Fruit fly (Drosophila melanogaster) whole organism, adult: ENCODE results near the gene CG33514.

ENCODE experiments used
- CG11617 ChIP-seq: fragments of 200-800 bp; sonication (Bioruptor generic); optimal IDR thresholded peaks from 2 replicates; lab custom pipeline; 2017; ENCODE audit warnings: mild to moderate bottlenecking, missing biosample characterization, missing genetic modification reagents, missing genetic modification characterization
- CG12768 ChIP-seq: fragments of 200-800 bp; sonication (Bioruptor generic); optimal IDR thresholded peaks from 2 replicates; lab custom pipeline; 2017; ENCODE audit warnings: missing biosample characterization, missing genetic modification characterization, mild to moderate bottlenecking, moderate library complexity, missing genetic modification reagents
- CG14711 ChIP-seq: fragments of 200-800 bp; sonication (Bioruptor generic); optimal IDR thresholded peaks from 2 replicates; lab custom pipeline; 2018; ENCODE audit warnings: missing biosample characterization, mild to moderate bottlenecking, missing genetic modification characterization, moderate library complexity
- CG1620 ChIP-seq: fragments of 200-800 bp; sonication (Bioruptor generic); optimal IDR thresholded peaks from 2 replicates; lab custom pipeline; 2016; ENCODE audit warnings: missing biosample characterization, missing genetic modification characterization
- CG33017 ChIP-seq: fragments of 200-800 bp; sonication (Bioruptor generic); optimal IDR thresholded peaks from 2 replicates; lab custom pipeline; 2018; ENCODE audit warnings: missing biosample characterization, mild to moderate bottlenecking, missing genetic modification characterization, moderate library complexity
- CG5204 ChIP-seq: fragments of 200-800 bp; sonication (Bioruptor generic); optimal IDR thresholded peaks from 2 replicates; lab custom pipeline; 2016; ENCODE audit warnings: missing biosample characterization, missing genetic modification characterization
- CG7045 ChIP-seq: fragments of 200-800 bp; sonication (Bioruptor generic); optimal IDR thresholded peaks from 2 replicates; lab custom pipeline; 2017; ENCODE audit warnings: missing biosample characterization, mild to moderate bottlenecking, missing genetic modification characterization
- CG7101 ChIP-seq: fragments of 200-800 bp; sonication (Bioruptor generic); optimal IDR thresholded peaks from 2 replicates; lab custom pipeline; 2018; ENCODE audit warnings: missing biosample characterization, mild to moderate bottlenecking, missing genetic modification characterization, moderate library complexity
- Clk ChIP-seq: fragments of 200-800 bp; sonication (Bioruptor generic); optimal IDR thresholded peaks from 2 replicates; lab custom pipeline; 2017; ENCODE audit warnings: missing biosample characterization, missing genetic modification characterization
- Crg-1 ChIP-seq: fragments of 200-800 bp; sonication (Bioruptor generic); optimal IDR thresholded peaks from 2 replicates; lab custom pipeline; 2016; ENCODE audit warnings: missing biosample characterization, missing genetic modification characterization
- Hr96 ChIP-seq: fragments of 200-800 bp; sonication (Bioruptor generic); optimal IDR thresholded peaks from 2 replicates; lab custom pipeline; 2016; ENCODE audit warnings: missing biosample characterization, missing genetic modification characterization
- Mnt ChIP-seq: fragments of 200-800 bp; sonication (Bioruptor generic); optimal IDR thresholded peaks from 2 replicates; lab custom pipeline; 2016; ENCODE audit warnings: missing biosample characterization, mild to moderate bottlenecking, missing genetic modification characterization
- bab1 ChIP-seq: fragments of 200-800 bp; sonication (Bioruptor generic); optimal IDR thresholded peaks from 3 replicates; lab custom pipeline; 2019; ENCODE audit warnings: missing biosample characterization, mild to moderate bottlenecking, missing genetic modification characterization, moderate library complexity
- cic ChIP-seq: fragments of 200-800 bp; sonication (Bioruptor generic); optimal IDR thresholded peaks from 2 replicates; lab custom pipeline; 2017; ENCODE audit warnings: missing biosample characterization, mild to moderate bottlenecking, missing genetic modification characterization, moderate library complexity
- cnc ChIP-seq, 2 experiments: fragments of >200 bp; optimal IDR thresholded peaks; 2 replicates each; lab custom pipeline; 2017
- kay ChIP-seq: fragments of 200-800 bp; sonication (Bioruptor generic); peaks from one replicate; lab custom pipeline; 2016; ENCODE audit warnings: missing biosample characterization, missing genetic modification characterization, borderline replicate concordance
- ovo ChIP-seq: fragments of 200-800 bp; sonication (Bioruptor generic); optimal IDR thresholded peaks from 2 replicates; lab custom pipeline; 2016; ENCODE audit warnings: missing biosample characterization, missing genetic modification characterization
- pad ChIP-seq: fragments of 200-800 bp; sonication (Bioruptor generic); optimal IDR thresholded peaks from 3 replicates; lab custom pipeline; 2017; ENCODE audit warnings: missing biosample characterization, missing genetic modification characterization, mild to moderate bottlenecking, moderate library complexity, missing genetic modification reagents
- tj ChIP-seq: fragments of 200-800 bp; sonication (Bioruptor generic); optimal IDR thresholded peaks from 3 replicates; lab custom pipeline; 2017; ENCODE audit warnings: missing biosample characterization, mild to moderate bottlenecking, missing genetic modification characterization, moderate library complexity
- toe ChIP-seq: fragments of 200-800 bp; sonication (Bioruptor generic); optimal IDR thresholded peaks from 2 replicates; lab custom pipeline; 2016; ENCODE audit warnings: missing biosample characterization, missing genetic modification characterization

CG33514 gene

DNA sequence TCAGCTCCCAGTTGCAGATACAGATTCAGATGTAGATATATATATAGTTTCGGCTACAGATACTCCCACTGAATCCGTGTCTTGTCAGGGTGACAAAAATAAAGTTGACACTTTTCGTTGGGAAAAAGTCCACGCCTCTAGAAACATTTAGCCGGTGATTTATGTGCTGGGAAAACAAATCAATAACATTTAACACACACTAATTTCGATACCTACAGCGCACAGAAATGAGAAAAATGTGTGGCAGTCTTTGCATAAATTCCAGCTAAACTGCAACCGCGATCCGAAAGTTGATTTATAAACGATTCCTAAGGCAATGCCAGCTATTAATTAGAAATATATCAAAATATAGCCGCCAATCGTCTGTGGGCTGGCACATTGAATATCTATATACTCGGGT is 23.0 kb downstream of the CG33514 start:
- no peak for TF ChIP-seq bab1 (GFP tag; lab: Kevin White, UChicago)
- no peak for TF ChIP-seq CG12768 (GFP tag; lab: Kevin White, UChicago)
- TF ChIP-seq pad: no peak
- TF ChIP-seq cnc (optimal IDR thresholded peaks at IDR 0.05; lab: Kevin White, UChicago): no peak
- TF ChIP-seq toe (GFP tag; lab: Kevin White, UChicago): no peak
- TF ChIP-seq Crg-1: no peak
- no peak for TF ChIP-seq ovo
- TF ChIP-seq CG5204 (GFP tag; lab: Kevin White, UChicago): no peak
- TF ChIP-seq Clk (GFP tag; lab: Kevin White, UChicago): no peak
- TF ChIP-seq CG7045 (GFP tag; lab: Kevin White, UChicago): no peak
- TF ChIP-seq Hr96 (GFP tag; lab: Kevin White, UChicago): no peak
- no peak for TF ChIP-seq CG7101
- no peak for TF ChIP-seq kay
- TF ChIP-seq tj (GFP tag; lab: Kevin White, UChicago): no peak

DNA sequence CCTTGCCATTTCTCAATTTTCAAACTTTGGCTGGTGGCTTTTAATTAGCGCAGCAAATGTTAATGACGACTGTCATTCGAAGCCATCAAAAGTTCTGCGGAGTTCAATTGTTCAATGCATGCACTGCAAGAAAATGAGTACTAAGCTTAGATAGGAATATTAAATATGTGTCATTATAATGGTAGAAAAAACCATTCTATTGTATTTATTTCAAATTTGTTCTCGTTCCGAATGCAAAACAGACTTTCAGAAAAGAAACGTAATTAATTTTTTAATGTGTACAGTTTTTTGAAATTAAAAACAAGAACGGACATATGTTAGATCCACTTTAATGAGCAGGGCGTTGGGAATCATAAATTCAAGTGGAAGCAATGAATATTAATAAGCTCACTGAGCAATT is 23.9 kb downstream of the CG33514 start:
- TF ChIP-seq cnc (optimal IDR thresholded peaks at IDR 0.05; lab: Kevin White, UChicago): no peak
- no peak for TF ChIP-seq Hr96 (GFP tag; lab: Kevin White, UChicago)
- no peak for TF ChIP-seq bab1 (GFP tag; lab: Kevin White, UChicago)
- no peak for TF ChIP-seq ovo
- no peak for TF ChIP-seq CG7101
- no peak for TF ChIP-seq tj (GFP tag; lab: Kevin White, UChicago)
- TF ChIP-seq CG5204 (GFP tag; lab: Kevin White, UChicago): no peak
- no peak for TF ChIP-seq CG1620 (GFP tag; lab: Kevin White, UChicago)
- TF ChIP-seq cic (GFP tag; lab: Kevin White, UChicago): no peak
- no peak for TF ChIP-seq Mnt
- TF ChIP-seq CG7045 (GFP tag; lab: Kevin White, UChicago): no peak
- no peak for TF ChIP-seq CG11617 (GFP tag; lab: Kevin White, UChicago)

DNA sequence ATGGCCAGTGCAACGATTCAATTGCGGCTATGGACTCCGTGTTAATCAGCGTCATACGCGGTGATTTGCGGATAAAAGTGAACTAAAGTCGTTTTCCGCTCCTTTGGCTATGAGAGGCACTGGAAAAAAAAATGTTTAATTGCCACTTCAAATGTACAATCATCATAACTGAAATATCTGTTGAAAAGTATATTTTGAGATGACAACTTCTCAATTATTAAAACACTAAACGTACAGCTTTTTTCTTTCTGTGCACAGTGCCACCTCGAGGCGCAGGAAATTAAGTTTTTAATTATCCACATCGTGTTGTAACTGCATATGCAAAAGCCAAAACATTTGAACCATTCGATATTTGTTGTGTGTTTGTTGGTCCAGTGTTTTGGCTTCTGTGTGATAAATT is 27.6 kb downstream of the CG33514 start:
- TF ChIP-seq cnc (optimal IDR thresholded peaks at IDR 0.05; lab: Kevin White, UChicago): no peak
- TF ChIP-seq CG7045 (GFP tag; lab: Kevin White, UChicago): no peak
- no peak for TF ChIP-seq CG11617 (GFP tag; lab: Kevin White, UChicago)
- TF ChIP-seq CG12768 (GFP tag; lab: Kevin White, UChicago): no peak

DNA sequence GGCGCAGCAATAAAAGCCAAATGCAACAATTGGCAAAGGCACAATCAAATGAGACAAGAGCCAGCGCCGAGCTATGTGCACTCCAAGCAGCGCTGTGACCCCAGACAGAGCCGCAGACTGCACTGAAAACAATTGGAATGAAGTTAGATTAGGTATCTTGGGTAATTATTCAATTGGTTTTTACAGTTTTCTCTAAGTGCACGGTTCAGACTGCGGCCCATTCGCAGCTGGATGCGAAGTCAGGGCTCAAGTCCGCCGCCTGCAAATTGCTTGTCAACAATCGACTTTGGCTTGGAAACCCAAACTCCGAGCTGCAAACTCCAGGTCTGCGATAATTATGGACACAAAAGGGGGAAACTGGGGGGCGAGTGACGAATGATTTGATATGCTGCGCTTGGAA is 28.4 kb downstream of the CG33514 start:
- no peak for TF ChIP-seq cnc (optimal IDR thresholded peaks at IDR 0.05; lab: Kevin White, UChicago)
- TF ChIP-seq CG11617 (GFP tag; lab: Kevin White, UChicago): no peak
- no peak for TF ChIP-seq CG12768 (GFP tag; lab: Kevin White, UChicago)
- TF ChIP-seq bab1 (GFP tag; lab: Kevin White, UChicago): no peak
- TF ChIP-seq Clk (GFP tag; lab: Kevin White, UChicago): no peak
- no peak for TF ChIP-seq ovo

DNA sequence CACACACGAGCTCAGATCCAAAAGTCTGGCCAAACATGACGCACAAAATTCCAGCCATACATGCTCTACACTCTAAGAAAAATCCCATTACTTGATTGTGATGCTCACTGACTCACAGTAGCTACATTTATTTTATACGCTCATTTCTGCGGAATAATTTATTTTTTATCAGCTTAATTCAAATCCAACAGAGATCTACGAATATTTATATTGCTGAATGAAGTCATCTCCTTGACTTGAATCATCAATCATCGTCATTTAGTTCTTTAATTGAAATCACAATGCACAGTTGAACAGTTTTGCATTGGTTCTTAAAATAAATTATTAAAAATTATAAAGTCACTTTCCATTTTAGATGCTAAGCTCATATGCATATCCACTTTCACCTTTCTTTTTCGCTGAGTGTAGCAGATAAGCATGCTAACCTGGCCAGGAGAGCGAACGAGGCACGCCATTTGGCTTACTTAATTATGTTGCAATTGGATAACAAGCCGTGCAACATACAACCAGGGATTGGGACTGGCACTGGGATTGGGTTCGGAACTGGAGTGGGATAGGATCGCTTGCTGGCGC is 30.4 kb downstream of the CG33514 start:
- TF ChIP-seq tj (GFP tag; lab: Kevin White, UChicago) (no peak), bab1 (GFP tag; lab: Kevin White, UChicago) (no peak), Clk (GFP tag; lab: Kevin White, UChicago) (no peak), CG14711 (tag; lab: Kevin White, UChicago) (no peak), CG7045 (GFP tag; lab: Kevin White, UChicago) (no peak), CG12768 (GFP tag; lab: Kevin White, UChicago) (no peak), pad (no peak), CG1620 (GFP tag; lab: Kevin White, UChicago) (no peak), Crg-1 (no peak), CG11617 (GFP tag; lab: Kevin White, UChicago) (no peak), CG5204 (GFP tag; lab: Kevin White, UChicago) (no peak), CG7101 (no peak)

DNA sequence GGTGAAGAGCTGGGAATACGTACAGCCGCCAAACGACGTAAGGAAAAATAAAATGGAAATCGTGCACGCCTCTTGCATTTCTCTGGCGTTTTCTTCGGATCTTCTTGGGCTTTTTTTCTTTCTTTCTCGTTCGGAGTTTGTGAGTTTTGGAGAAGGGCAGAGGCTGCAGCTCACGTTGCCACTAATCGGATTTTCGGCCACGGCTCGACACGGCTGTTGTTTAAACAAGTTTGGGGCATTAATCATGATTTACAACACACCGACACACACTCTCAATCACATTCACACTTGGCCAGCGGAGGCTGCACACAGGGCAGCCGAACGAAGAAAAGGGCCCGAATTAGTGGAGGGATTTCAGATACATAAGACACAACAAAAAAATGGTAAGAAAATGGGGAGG is 31.1 kb downstream of the CG33514 start:
- TF ChIP-seq pad: no peak
- TF ChIP-seq CG11617 (GFP tag; lab: Kevin White, UChicago): no peak
- no peak for TF ChIP-seq ovo
- TF ChIP-seq CG1620 (GFP tag; lab: Kevin White, UChicago): no peak
- TF ChIP-seq toe (GFP tag; lab: Kevin White, UChicago): no peak
- TF ChIP-seq CG7101: no peak
- TF ChIP-seq Mnt: no peak
- no peak for TF ChIP-seq cnc (optimal IDR thresholded peaks at IDR 0.05; lab: Kevin White, UChicago)
- no peak for TF ChIP-seq CG5204 (GFP tag; lab: Kevin White, UChicago)
- TF ChIP-seq CG12768 (GFP tag; lab: Kevin White, UChicago): no peak
- no peak for TF ChIP-seq Clk (GFP tag; lab: Kevin White, UChicago)

DNA sequence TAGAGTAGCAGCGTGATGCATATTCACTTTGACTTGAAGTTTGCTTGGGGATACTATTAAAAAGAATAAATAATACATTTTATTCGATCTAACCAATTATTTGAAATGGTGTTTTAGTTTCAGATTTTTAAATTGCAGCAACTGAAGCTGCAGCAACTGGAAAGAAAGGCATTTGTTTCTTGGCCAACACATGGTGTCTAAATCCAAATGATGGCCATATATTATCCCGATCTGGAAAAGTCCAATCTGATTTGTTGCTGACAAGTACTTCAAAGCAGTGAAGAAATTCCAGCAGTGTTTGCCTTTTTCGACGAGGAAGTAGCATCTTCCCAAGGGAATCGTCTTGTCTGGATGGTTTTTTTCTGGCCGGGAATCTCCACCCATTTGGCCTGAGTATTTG is 31.9 kb downstream of the CG33514 start:
- no peak for TF ChIP-seq CG12768 (GFP tag; lab: Kevin White, UChicago)
- TF ChIP-seq bab1 (GFP tag; lab: Kevin White, UChicago): no peak
- TF ChIP-seq CG14711 (tag; lab: Kevin White, UChicago): no peak
- no peak for TF ChIP-seq CG11617 (GFP tag; lab: Kevin White, UChicago)
- TF ChIP-seq CG33017 (tag; lab: Kevin White, UChicago): no peak
- no peak for TF ChIP-seq Crg-1
- no peak for TF ChIP-seq ovo
- TF ChIP-seq CG5204 (GFP tag; lab: Kevin White, UChicago): no peak
- no peak for TF ChIP-seq cnc (optimal IDR thresholded peaks at IDR 0.05; lab: Kevin White, UChicago)
- TF ChIP-seq kay: no peak
- no peak for TF ChIP-seq CG1620 (GFP tag; lab: Kevin White, UChicago)
- TF ChIP-seq toe (GFP tag; lab: Kevin White, UChicago): no peak
- TF ChIP-seq cic (GFP tag; lab: Kevin White, UChicago): no peak
- no peak for TF ChIP-seq CG7045 (GFP tag; lab: Kevin White, UChicago)
- TF ChIP-seq pad: no peak
- TF ChIP-seq tj (GFP tag; lab: Kevin White, UChicago): no peak
- TF ChIP-seq Hr96 (GFP tag; lab: Kevin White, UChicago): no peak
- TF ChIP-seq Mnt: no peak
- no peak for TF ChIP-seq CG7101
- TF ChIP-seq Clk (GFP tag; lab: Kevin White, UChicago): no peak
